Fruit fly (Drosophila melanogaster): ENCODE results near the gene CG8419.
A peak's percentile ranks its signal among the peaks of the same experiment; 100 is the strongest.

DNA sequence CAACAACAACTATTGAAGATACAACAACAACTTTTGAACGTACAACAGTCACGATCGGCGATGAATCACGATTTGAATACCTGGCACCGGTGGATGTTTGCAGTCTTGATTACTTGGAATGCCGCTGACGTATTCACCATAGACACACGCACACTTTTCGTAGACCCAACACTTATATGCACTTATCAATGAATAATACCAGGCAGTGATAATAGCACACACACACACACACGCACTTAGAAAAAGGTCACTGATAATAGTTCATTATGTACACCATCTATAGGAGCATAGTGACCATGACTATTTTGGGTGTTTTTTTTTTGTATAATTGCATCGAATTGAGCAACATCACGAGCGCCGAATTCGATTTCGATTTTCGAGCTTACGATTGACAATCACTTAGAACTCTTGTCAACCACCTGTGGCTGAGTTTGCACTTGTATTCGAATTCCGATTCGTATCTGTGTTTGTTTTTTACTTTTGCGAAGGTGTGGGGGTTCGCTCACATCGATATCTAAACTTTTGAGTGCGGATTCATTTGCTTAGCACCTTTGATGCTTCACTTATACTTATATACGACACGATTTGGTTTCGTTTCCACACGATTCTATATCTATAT, 33.2 kb downstream of the CG8419 start:
- TF ChIP-seq CG12768 (GFP tag; optimal IDR thresholded peaks at IDR 0.05) (peak; percentile 57), CG14711 (tag; optimal IDR thresholded peaks at IDR 0.05) (no peak)
